Worm (Caenorhabditis elegans) whole organism, L4 larva: ENCODE data around the gene F59A1.12.

Experiments used
- ceh-32 ChIP-seq: sonication (generic microtip); optimal IDR thresholded peaks from 2 replicates; lab custom pipeline; 2016; ENCODE audit warnings: mild to moderate bottlenecking, missing genetic modification characterization, missing compliant biosample characterization; ENCODE audit not compliant: poor library complexity
- dve-1 ChIP-seq: sonication (generic microtip); optimal IDR thresholded peaks from 2 replicates; lab custom pipeline; 2017; ENCODE audit warnings: antibody characterized with exemption, mild to moderate bottlenecking, missing genetic modification characterization, missing compliant biosample characterization; ENCODE audit not compliant: insufficient read depth
- mdt-29 ChIP-seq: fragments of 200-800 bp; sonication (Bioruptor generic); IDR thresholded peaks from 2 replicates; pipeline ENCODE4 v1.3.6; 2022; ENCODE audit warnings: missing genetic modification reagents, missing genetic modification characterization, missing compliant biosample characterization
- nhr-237 ChIP-seq: sonication (generic microtip); optimal IDR thresholded peaks from 2 replicates; lab custom pipeline; 2017; ENCODE audit warnings: missing biosample characterization, missing genetic modification characterization
- ztf-11 ChIP-seq: fragments of 150-350 bp; optimal IDR thresholded peaks from 2 replicates; lab custom pipeline; 2014; ENCODE audit warnings: missing biosample characterization, missing genetic modification characterization

- no peak for TF ChIP-seq dve-1
- no peak for TF ChIP-seq mdt-29 (GFP tag; lab: Robert Waterston, UW)
- TF ChIP-seq nhr-237, result no peak
- no peak for TF ChIP-seq ztf-11 (tag; lab: Kevin White, UChicago)
- TF ChIP-seq ceh-32 (tag; lab: Kevin White, UChicago), result no peak
Observed at ce11 chrV:17650427-17650826, 17.1 kb downstream of the F59A1.12 start, which contains the start of gene fbxa-192.
